Worm (Caenorhabditis elegans) whole organism, young adult: Measurements from ENCODE around the gene sto-6.
"Not testable (repeated sequence)": the region's sequence is repeated elsewhere in the genome, so short reads cannot be mapped to it uniquely, and the experiment has no call there.

Experiments used
- ama-1 ChIP-seq, 3 experiments: fragments of 150-350 bp in 1 of 3; sonication (generic microtip) in 2 of 3; optimal IDR thresholded peaks; 2 replicates each; lab custom pipeline; 2014 to 2018; ENCODE audit warnings: missing biosample characterization in 2 of 3, missing genetic modification characterization in 2 of 3, missing genetic modification reagents in 2 of 3
- attf-5 ChIP-seq: fragments of 200-800 bp; sonication (Bioruptor generic); optimal IDR thresholded peaks from 2 replicates; lab custom pipeline; 2018; ENCODE audit warnings: mild to moderate bottlenecking, missing genetic modification characterization, missing compliant biosample characterization
- egrh-3 ChIP-seq: fragments of 200-800 bp; sonication (Bioruptor generic); IDR thresholded peaks from 2 replicates; pipeline ENCODE4 v1.3.6; 2022; ENCODE audit warnings: missing genetic modification reagents, missing genetic modification characterization, missing compliant biosample characterization
- ekl-4 ChIP-seq: fragments of 200-800 bp; sonication (Bioruptor generic); IDR thresholded peaks from 2 replicates; pipeline ENCODE4 v1.3.6; 2022; ENCODE audit warnings: missing genetic modification reagents, missing genetic modification characterization, missing compliant biosample characterization
- ets-4 ChIP-seq: fragments of 200-800 bp; sonication (Bioruptor generic); optimal IDR thresholded peaks from 2 replicates; lab custom pipeline; 2018; ENCODE audit warnings: mild to moderate bottlenecking, missing genetic modification characterization, missing compliant biosample characterization
- gei-17 ChIP-seq: fragments of 200-800 bp; sonication (Bioruptor generic); optimal IDR thresholded peaks from 2 replicates; lab custom pipeline; 2018; ENCODE audit warnings: mild to moderate bottlenecking, missing genetic modification characterization, missing compliant biosample characterization
- him-1 ChIP-seq: sonication (generic microtip); optimal IDR thresholded peaks from 2 replicates; lab custom pipeline; 2016; ENCODE audit warnings: missing genotype, missing genetic modification reagents, missing genetic modification characterization, missing compliant biosample characterization
- lag-1 ChIP-seq: fragments of 200-800 bp; sonication (Bioruptor generic); IDR thresholded peaks from 2 replicates; pipeline ENCODE4 v1.3.6; 2022; ENCODE audit warnings: missing genetic modification reagents, missing genetic modification characterization, missing compliant biosample characterization
- let-607 ChIP-seq, 2 experiments: fragments of 200-800 bp in 1 of 2; sonication (Bioruptor generic) in 1 of 2; sonication (generic microtip) in 1 of 2; optimal IDR thresholded peaks; 2 replicates each; lab custom pipeline; 2016 to 2018; ENCODE audit warnings: mild to moderate bottlenecking in 2 of 2, missing compliant biosample characterization in 2 of 2, missing genetic modification characterization in 2 of 2, moderate library complexity in 2 of 2, missing genotype in 1 of 2
- mcd-1 ChIP-seq: fragments of 200-800 bp; sonication (Bioruptor generic); IDR thresholded peaks from 2 replicates; pipeline ENCODE4 v1.3.6; 2022; ENCODE audit warnings: missing genetic modification reagents, missing genetic modification characterization, missing compliant biosample characterization
- pha-4 ChIP-seq: fragments of 150-350 bp; sonication (generic microtip); optimal IDR thresholded peaks from 2 replicates; lab custom pipeline; 2014; ENCODE audit warnings: missing biosample characterization, missing genetic modification reagents, missing genetic modification characterization
- tbx-9 ChIP-seq: sonication (generic microtip); optimal IDR thresholded peaks from 2 replicates; lab custom pipeline; 2016; ENCODE audit warnings: borderline replicate concordance, missing genetic modification characterization, inconsistent platforms, missing compliant biosample characterization

DNA sequence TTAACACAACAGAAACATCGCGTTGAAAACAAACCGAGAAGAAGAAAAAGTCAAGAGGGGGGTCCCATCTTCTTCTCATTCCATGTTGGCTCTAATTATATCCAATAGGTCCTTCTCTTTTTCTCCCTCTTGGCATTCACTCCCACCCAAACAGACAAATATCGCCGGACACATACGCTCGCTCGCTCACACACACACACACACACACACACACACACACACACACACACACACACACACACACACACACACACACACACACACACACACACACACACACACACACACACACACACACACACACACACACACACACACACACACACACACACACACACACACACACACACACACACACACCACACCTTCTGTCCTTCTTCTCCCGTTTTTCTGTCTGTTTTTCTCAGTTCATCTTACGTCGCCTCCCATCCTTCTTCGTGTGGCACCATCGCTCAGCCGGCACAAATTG lies 11.6 kb downstream of the sto-6 start, which contains the start of gene sto-4:
- TF ChIP-seq ets-4 (GFP tag; lab: Kevin White, UChicago); lag-1 (GFP tag; lab: Robert Waterston, UW); him-1 (tag; lab: Kevin White, UChicago); ama-1 (optimal IDR thresholded peaks at IDR 0.05; lab: Kevin White, UChicago); ama-1 (GFP tag; optimal IDR thresholded peaks at IDR 0.05; lab: Kevin White, UChicago); tbx-9 (tag; lab: Kevin White, UChicago); pha-4 (tag; lab: Kevin White, UChicago); ekl-4: not testable (repeated sequence)
- TF ChIP-seq let-607 (tag; optimal IDR thresholded peaks at IDR 0.05; lab: Kevin White, UChicago) (peak in 1 of 2 experiments; percentile 61), attf-5 (peak; percentile 67), gei-17 (GFP tag; lab: Kevin White, UChicago) (peak; percentile 56), egrh-3 (GFP tag; lab: Robert Waterston, UW) (peak; percentile 89), mcd-1 (GFP tag; lab: Robert Waterston, UW) (peak; percentile 37; the same call in 1 of the 2 replicates)
